Fruit fly (Drosophila melanogaster): Measurements from ENCODE around the gene CG42449.
A peak's percentile ranks its signal among the peaks of the same experiment; 100 is the strongest.

DNA sequence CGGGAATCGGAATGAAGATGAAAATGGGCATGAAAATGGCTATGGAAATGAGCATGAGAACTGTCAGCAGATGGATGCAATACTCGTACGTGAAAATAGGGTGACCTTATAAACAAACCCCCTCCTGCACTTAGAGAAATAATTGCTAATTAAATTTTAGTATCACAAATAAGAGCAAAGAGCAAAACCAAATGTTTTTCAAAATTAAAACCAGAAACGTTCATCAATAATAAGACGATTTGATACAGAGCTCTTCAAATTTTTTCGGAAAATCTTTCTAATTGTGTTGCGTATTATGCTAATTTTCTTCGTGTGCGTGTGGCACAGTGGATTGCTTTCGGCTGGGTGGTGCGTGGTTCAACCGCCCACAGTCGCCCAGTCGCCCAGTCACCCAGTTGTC lies 36.8 kb upstream of the CG42449 start:
- TF ChIP-seq CG16779 (tag; optimal IDR thresholded peaks at IDR 0.05) (no peak), CG32006 (GFP tag; optimal IDR thresholded peaks at IDR 0.05) (peak; percentile 13), CG6792 (GFP tag; optimal IDR thresholded peaks at IDR 0.05) (no peak), Sox15 (GFP tag; optimal IDR thresholded peaks at IDR 0.05) (no peak), cyc (GFP tag; optimal IDR thresholded peaks at IDR 0.05) (no peak), CG1621 (tag; optimal IDR thresholded peaks at IDR 0.05) (no peak), CG6854 (GFP tag; optimal IDR thresholded peaks at IDR 0.05) (no peak), Sox102F (GFP tag; optimal IDR thresholded peaks at IDR 0.05) (no peak), CG8632 (GFP tag; optimal IDR thresholded peaks at IDR 0.05) (no peak), spab (GFP tag; optimal IDR thresholded peaks at IDR 0.05) (no peak)
